Fruit fly (Drosophila melanogaster): ENCODE results near the gene GATAe.

GATAe gene

dm6 chr3R:16004015-16004414, 4.9 kb upstream of the GATAe start (continued):
- TF ChIP-seq Doc3 (GFP tag; IDR thresholded peaks at IDR 0.05; ENCODE audit: partially characterized antibody) = peak; percentile 43; the same call in 1 of the 3 replicates
- TF ChIP-seq Gug (GFP tag; IDR thresholded peaks at IDR 0.05) = no peak
- TF ChIP-seq CG6254 (GFP tag; optimal IDR thresholded peaks at IDR 0.05) = no peak
- no peak for TF ChIP-seq vvl (GFP tag; IDR thresholded peaks at IDR 0.05)
- TF ChIP-seq z (GFP tag; IDR thresholded peaks at IDR 0.05) = no peak
- peak; percentile 41 for TF ChIP-seq dm (GFP tag; optimal IDR thresholded peaks at IDR 0.05)
- no peak for TF ChIP-seq h (optimal IDR thresholded peaks at IDR 0.05)
- TF ChIP-seq CG9727 (GFP tag; optimal IDR thresholded peaks at IDR 0.05) = no peak
- TF ChIP-seq Antp (GFP tag; optimal IDR thresholded peaks at IDR 0.05) = no peak
- TF ChIP-seq CG5953 (GFP tag; IDR thresholded peaks at IDR 0.05) = no peak
- no peak for TF ChIP-seq Bdp1 (GFP tag; optimal IDR thresholded peaks at IDR 0.05)
- no peak for TF ChIP-seq CG11247 (GFP tag; IDR thresholded peaks at IDR 0.05)
- TF ChIP-seq Lhr (GFP tag; optimal IDR thresholded peaks at IDR 0.05) = peak; percentile 73
- peak; percentile 45 for TF ChIP-seq CG14710 (tag; optimal IDR thresholded peaks at IDR 0.05)
- TF ChIP-seq psq (GFP tag; optimal IDR thresholded peaks at IDR 0.05) = no peak
- no peak for TF ChIP-seq CG3407 (GFP tag; optimal IDR thresholded peaks at IDR 0.05)
- no peak for TF ChIP-seq CHES-1-like (GFP tag; optimal IDR thresholded peaks at IDR 0.05)
- no peak for TF ChIP-seq mam (GFP tag; optimal IDR thresholded peaks at IDR 0.05)
- TF ChIP-seq D19B (GFP tag; optimal IDR thresholded peaks at IDR 0.05) = no peak
- peak; percentile 44 for TF ChIP-seq CG2712 (tag; optimal IDR thresholded peaks at IDR 0.05)
- TF ChIP-seq Sry-β (GFP tag; optimal IDR thresholded peaks at IDR 0.05) = no peak
- TF ChIP-seq lilli (GFP tag; optimal IDR thresholded peaks at IDR 0.05) = peak; percentile 1
- TF ChIP-seq GATAe (GFP tag; conservative IDR thresholded peaks at IDR 0.05) = no peak
- peak; percentile 68 for TF ChIP-seq Ets97D (GFP tag; optimal IDR thresholded peaks at IDR 0.05)
- TF ChIP-seq otp (GFP tag; IDR thresholded peaks at IDR 0.05) = no peak
- no peak for TF ChIP-seq tup (GFP tag; optimal IDR thresholded peaks at IDR 0.05)
- no peak for TF ChIP-seq CG10565 (GFP tag; optimal IDR thresholded peaks at IDR 0.05)
- TF ChIP-seq Trl (optimal IDR thresholded peaks at IDR 0.05) = no peak
- TF ChIP-seq Trl (GFP tag; optimal IDR thresholded peaks at IDR 0.05) = no peak
- TF ChIP-seq chn (GFP tag; optimal IDR thresholded peaks at IDR 0.05) = no peak
- no peak for TF ChIP-seq bowl (GFP tag; IDR thresholded peaks at IDR 0.05)
- TF ChIP-seq da (GFP tag; optimal IDR thresholded peaks at IDR 0.05) = no peak
- peak; percentile 36 for TF ChIP-seq sqz (GFP tag; optimal IDR thresholded peaks at IDR 0.05)
- TF ChIP-seq CG16815 (GFP tag; optimal IDR thresholded peaks at IDR 0.05) = no peak
- no peak for TF ChIP-seq CG31365 (tag; optimal IDR thresholded peaks at IDR 0.05)
- TF ChIP-seq CG2889 (GFP tag; IDR thresholded peaks at IDR 0.05) = no peak
- TF ChIP-seq CG7928 (GFP tag; optimal IDR thresholded peaks at IDR 0.05) = no peak
- no peak for TF ChIP-seq gce (GFP tag; IDR thresholded peaks at IDR 0.05)
- TF ChIP-seq Taf1 (GFP tag; IDR thresholded peaks at IDR 0.05) = no peak
- TF ChIP-seq knrl (GFP tag; IDR thresholded peaks at IDR 0.05; ENCODE audit: partially characterized antibody) = peak; percentile 48; the same call in 1 of the 3 replicates
- peak; percentile 31 for TF ChIP-seq CG17829 (tag; optimal IDR thresholded peaks at IDR 0.05)
- TF ChIP-seq esg (GFP tag; conservative IDR thresholded peaks at IDR 0.05) = no peak
- no peak for TF ChIP-seq Dek (tag; optimal IDR thresholded peaks at IDR 0.05)
- no peak for TF ChIP-seq CG17328 (GFP tag; IDR thresholded peaks at IDR 0.05)
- TF ChIP-seq Lim3 (GFP tag; IDR thresholded peaks at IDR 0.05) = no peak
- TF ChIP-seq CG12942 (GFP tag; optimal IDR thresholded peaks at IDR 0.05) = no peak
- no peak for TF ChIP-seq danr (GFP tag; IDR thresholded peaks at IDR 0.05)
- TF ChIP-seq en (GFP tag; optimal IDR thresholded peaks at IDR 0.05) = no peak
- TF ChIP-seq pb (GFP tag; optimal IDR thresholded peaks at IDR 0.05) = no peak
- TF ChIP-seq abd-A (tag; optimal IDR thresholded peaks at IDR 0.05) = no peak
- TF ChIP-seq Oaz (GFP tag; IDR thresholded peaks at IDR 0.05) = no peak
- peak; percentile 73 for TF ChIP-seq bbx (GFP tag; IDR thresholded peaks at IDR 0.05; ENCODE audit: partially characterized antibody)
- no peak for TF ChIP-seq nerfin-1 (tag; optimal IDR thresholded peaks at IDR 0.05)
- no peak for TF ChIP-seq D19A (tag; optimal IDR thresholded peaks at IDR 0.05)

All from whole organism, embryonic.